Fruit fly (Drosophila melanogaster) whole organism, pupa: Measurements from ENCODE around the gene Ipo9.

Experiments
- CG10348 ChIP-seq: fragments of 200-800 bp; sonication (Bioruptor generic); IDR thresholded peaks from 2 replicates; pipeline ENCODE4 v1.3.6; 2022; ENCODE audit warnings: missing biosample characterization, missing genetic modification characterization
- CG12605 ChIP-seq: fragments of 200-800 bp; sonication (Bioruptor generic); IDR thresholded peaks from 2 replicates; pipeline ENCODE4 v1.3.6; 2022; ENCODE audit warnings: missing biosample characterization, missing genetic modification characterization
- CG13204 ChIP-seq: fragments of 200-800 bp; sonication (Bioruptor generic); optimal IDR thresholded peaks from 2 replicates; lab custom pipeline; 2018; ENCODE audit warnings: missing biosample characterization, mild to moderate bottlenecking, missing genetic modification characterization, moderate library complexity
- CG14655 ChIP-seq: fragments of 200-800 bp; sonication (Bioruptor generic); optimal IDR thresholded peaks from 3 replicates; lab custom pipeline; 2017; ENCODE audit warnings: mild to moderate bottlenecking, missing biosample characterization, missing genetic modification reagents, missing genetic modification characterization
- CG15710 ChIP-seq: fragments of 200-800 bp; sonication (Bioruptor generic); optimal IDR thresholded peaks from 2 replicates; lab custom pipeline; 2018; ENCODE audit warnings: missing biosample characterization, mild to moderate bottlenecking, missing genetic modification characterization, moderate library complexity
- CG17806 ChIP-seq: fragments of 200-800 bp; sonication (Bioruptor generic); optimal IDR thresholded peaks from 2 replicates; lab custom pipeline; 2018; ENCODE audit warnings: missing biosample characterization, mild to moderate bottlenecking, missing genetic modification characterization, moderate library complexity
- CG32121 ChIP-seq: fragments of 200-800 bp; sonication (Bioruptor generic); IDR thresholded peaks from 2 replicates; pipeline ENCODE4 v1.3.6; 2022; ENCODE audit warnings: missing biosample characterization, missing genetic modification characterization
- CG34367 ChIP-seq: fragments of 200-800 bp; sonication (Bioruptor generic); optimal IDR thresholded peaks from 2 replicates; lab custom pipeline; 2018; ENCODE audit warnings: missing biosample characterization, mild to moderate bottlenecking, missing genetic modification characterization
- CG4496 ChIP-seq: fragments of 200-800 bp; sonication (Bioruptor generic); IDR thresholded peaks from 3 replicates; pipeline ENCODE4 v1.3.6; 2022; ENCODE audit warnings: missing biosample characterization, missing genetic modification characterization
- CG8159 ChIP-seq: fragments of 200-800 bp; sonication (Bioruptor generic); optimal IDR thresholded peaks from 3 replicates; lab custom pipeline; 2018; ENCODE audit warnings: missing biosample characterization, mild to moderate bottlenecking, missing genetic modification characterization, moderate library complexity
- CG8301 ChIP-seq: fragments of 200-800 bp; sonication (Bioruptor generic); optimal IDR thresholded peaks from 2 replicates; lab custom pipeline; 2018; ENCODE audit warnings: missing biosample characterization, mild to moderate bottlenecking, missing genetic modification characterization
- CG9948 ChIP-seq: fragments of 200-800 bp; sonication (Bioruptor generic); optimal IDR thresholded peaks from 2 replicates; lab custom pipeline; 2018; ENCODE audit warnings: missing biosample characterization, mild to moderate bottlenecking, missing genetic modification characterization, moderate library complexity
- D1 ChIP-seq: fragments of 200-800 bp; sonication (Bioruptor generic); optimal IDR thresholded peaks from 2 replicates; lab custom pipeline; 2018; ENCODE audit warnings: missing biosample characterization, mild to moderate bottlenecking, missing genetic modification characterization, moderate library complexity
- EcR ChIP-seq: fragments of 200-800 bp; sonication (Bioruptor generic); optimal IDR thresholded peaks from 3 replicates; lab custom pipeline; 2019; ENCODE audit warnings: missing biosample characterization, missing genetic modification characterization, mild to moderate bottlenecking, moderate library complexity, missing genetic modification reagents
- Ets98B ChIP-seq: fragments of 200-800 bp; sonication (Bioruptor generic); IDR thresholded peaks from 2 replicates; pipeline ENCODE4 v1.3.6; 2022; ENCODE audit warnings: missing biosample characterization, missing genetic modification characterization
- Pif1A ChIP-seq: fragments of 200-800 bp; sonication (Bioruptor generic); optimal IDR thresholded peaks from 3 replicates; lab custom pipeline; 2016; ENCODE audit warnings: missing biosample characterization, missing genetic modification characterization
- Pif1B ChIP-seq: fragments of 200-800 bp; sonication (Bioruptor generic); optimal IDR thresholded peaks from 3 replicates; lab custom pipeline; 2016; ENCODE audit warnings: missing biosample characterization, missing genetic modification characterization
- Snoo ChIP-seq: fragments of 200-800 bp; sonication (Bioruptor generic); optimal IDR thresholded peaks from 3 replicates; lab custom pipeline; 2017; ENCODE audit warnings: missing biosample characterization, mild to moderate bottlenecking, missing genetic modification characterization, inconsistent platforms
- fd96Ca ChIP-seq: fragments of 200-800 bp; sonication (Bioruptor generic); IDR thresholded peaks from 3 replicates; pipeline ENCODE4 v1.3.6; 2022; ENCODE audit warnings: missing biosample characterization, missing genetic modification characterization
- gl ChIP-seq: fragments of 200-800 bp; sonication (Bioruptor generic); optimal IDR thresholded peaks from 2 replicates; lab custom pipeline; 2018; ENCODE audit warnings: missing biosample characterization, mild to moderate bottlenecking, missing genetic modification characterization
- rn ChIP-seq: fragments of 200-800 bp; sonication (Bioruptor generic); IDR thresholded peaks from 2 replicates; pipeline ENCODE4 v1.3.6; 2022; ENCODE audit warnings: missing biosample characterization, missing genetic modification characterization

The Ipo9 gene

DNA sequence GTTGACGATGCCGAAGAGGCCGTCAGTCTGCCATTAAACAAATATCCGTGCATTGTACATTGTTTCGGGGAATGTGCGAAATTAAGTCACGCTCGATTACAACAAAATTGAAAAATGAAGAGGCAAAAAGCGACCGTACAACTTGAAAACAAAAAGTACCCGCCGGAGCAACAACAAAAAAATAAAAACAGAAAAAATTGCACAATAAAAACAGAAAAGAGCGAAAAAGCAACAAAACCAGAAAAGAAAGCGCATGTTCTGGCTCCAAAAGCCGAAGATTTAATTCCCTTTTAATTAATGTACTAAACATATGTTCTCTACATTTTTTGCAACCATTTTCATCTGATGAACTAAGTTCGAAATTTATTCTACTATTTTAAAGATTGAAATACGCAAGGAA is 44.2 kb downstream of the Ipo9 start:
- TF ChIP-seq Ets98B (GFP tag; lab: Robert Waterston, UW): no peak
- TF ChIP-seq gl: no peak
- TF ChIP-seq fd96Ca (GFP tag; lab: Robert Waterston, UW): no peak
- TF ChIP-seq CG14655: no peak
- TF ChIP-seq CG34367 (tag; lab: Kevin White, UChicago): no peak
- peak; percentile 28 for TF ChIP-seq CG15710 (tag; lab: Kevin White, UChicago)
- TF ChIP-seq CG32121: no peak
- TF ChIP-seq Pif1A (GFP tag; lab: Kevin White, UChicago): peak; percentile 36
- peak; percentile 39 for TF ChIP-seq CG8159 (tag; lab: Kevin White, UChicago)
- no peak for TF ChIP-seq CG10348
- no peak for TF ChIP-seq CG13204 (GFP tag; lab: Kevin White, UChicago)
- no peak for TF ChIP-seq CG8301
- TF ChIP-seq CG12605 (GFP tag; lab: Robert Waterston, UW): no peak
- TF ChIP-seq CG17806 (tag; lab: Kevin White, UChicago): no peak
- TF ChIP-seq CG9948 (tag; lab: Kevin White, UChicago): no peak
- peak; percentile 58 for TF ChIP-seq Snoo (tag; lab: Kevin White, UChicago)

dm6 chr3R:11457286-11457685 is 45.0 kb downstream of the Ipo9 start:
- no peak for TF ChIP-seq fd96Ca (GFP tag; lab: Robert Waterston, UW)
- TF ChIP-seq Ets98B (GFP tag; lab: Robert Waterston, UW): no peak

DNA sequence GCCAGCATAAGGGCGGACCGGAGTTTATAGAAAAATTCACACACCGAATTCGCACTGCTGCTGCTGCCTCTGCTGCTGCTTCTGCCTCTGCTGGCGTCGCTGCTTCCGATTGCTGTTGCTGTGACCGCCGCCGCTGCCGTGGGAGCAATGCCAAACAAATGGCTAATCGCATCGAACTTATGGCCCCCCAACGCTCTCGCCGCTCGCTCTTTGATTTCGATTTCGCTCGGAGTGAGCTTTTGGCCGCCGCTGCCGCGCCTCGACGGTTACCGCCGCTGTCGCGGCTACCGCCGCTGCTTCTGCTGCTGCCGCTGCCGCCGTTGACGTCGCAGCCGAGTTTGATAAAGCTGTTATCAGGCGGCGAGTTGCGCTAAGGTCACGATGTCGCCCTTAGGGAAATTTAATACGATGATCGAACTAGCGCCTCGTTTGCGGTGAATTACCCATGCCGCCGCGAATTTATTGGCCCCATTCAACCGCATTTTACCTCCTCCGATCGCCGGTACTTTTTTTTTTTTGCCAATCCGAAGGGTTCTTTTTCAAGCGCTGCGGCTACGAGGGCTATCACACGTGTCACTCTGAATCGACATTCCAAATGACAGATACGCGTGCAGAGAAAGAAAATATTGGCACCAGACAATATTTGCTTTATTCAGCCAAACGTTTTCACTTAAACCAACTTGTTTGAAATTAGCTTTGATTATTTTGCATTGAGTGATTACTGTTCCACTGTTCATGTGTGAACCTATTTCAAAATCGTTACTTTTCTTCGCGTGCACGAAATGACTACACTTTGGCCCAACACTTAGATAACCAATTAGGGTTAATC is 45.9 kb downstream of the Ipo9 start:
- no peak for TF ChIP-seq Pif1B
- TF ChIP-seq CG17806 (tag; lab: Kevin White, UChicago): no peak
- TF ChIP-seq fd96Ca (GFP tag; lab: Robert Waterston, UW): 0 out of 3 replicates have a peak, but pooled peaks have one; percentile 16
- no peak for TF ChIP-seq CG8159 (tag; lab: Kevin White, UChicago)
- TF ChIP-seq gl: no peak
- TF ChIP-seq CG10348: no peak
- no peak for TF ChIP-seq Ets98B (GFP tag; lab: Robert Waterston, UW)

DNA sequence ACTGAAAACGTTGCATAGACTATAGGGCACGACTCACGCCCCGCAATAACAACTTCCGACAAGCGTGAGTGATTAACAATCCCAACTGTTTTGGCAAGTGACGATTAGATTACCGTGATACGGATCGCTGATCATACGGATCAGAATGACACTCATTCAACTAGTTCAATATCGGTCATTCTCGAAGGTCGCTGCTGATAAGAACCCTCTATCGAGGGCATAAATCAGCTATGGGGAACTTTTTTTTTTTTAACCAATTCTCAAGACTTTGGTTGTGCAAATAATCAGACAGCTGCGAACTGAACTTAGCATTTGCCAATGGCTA is 46.5 kb downstream of the Ipo9 start:
- TF ChIP-seq CG32121: no peak
- no peak for TF ChIP-seq Ets98B (GFP tag; lab: Robert Waterston, UW)
- no peak for TF ChIP-seq CG4496 (GFP tag; lab: Robert Waterston, UW)
- TF ChIP-seq CG12605 (GFP tag; lab: Robert Waterston, UW): no peak
- no peak for TF ChIP-seq CG15710 (tag; lab: Kevin White, UChicago)
- no peak for TF ChIP-seq CG34367 (tag; lab: Kevin White, UChicago)
- no peak for TF ChIP-seq D1 (tag; lab: Kevin White, UChicago)
- TF ChIP-seq EcR (GFP tag; lab: Kevin White, UChicago): no peak
- TF ChIP-seq CG8301: no peak
- no peak for TF ChIP-seq fd96Ca (GFP tag; lab: Robert Waterston, UW)
- TF ChIP-seq CG10348: no peak
- TF ChIP-seq rn (GFP tag; lab: Robert Waterston, UW): no peak

DNA sequence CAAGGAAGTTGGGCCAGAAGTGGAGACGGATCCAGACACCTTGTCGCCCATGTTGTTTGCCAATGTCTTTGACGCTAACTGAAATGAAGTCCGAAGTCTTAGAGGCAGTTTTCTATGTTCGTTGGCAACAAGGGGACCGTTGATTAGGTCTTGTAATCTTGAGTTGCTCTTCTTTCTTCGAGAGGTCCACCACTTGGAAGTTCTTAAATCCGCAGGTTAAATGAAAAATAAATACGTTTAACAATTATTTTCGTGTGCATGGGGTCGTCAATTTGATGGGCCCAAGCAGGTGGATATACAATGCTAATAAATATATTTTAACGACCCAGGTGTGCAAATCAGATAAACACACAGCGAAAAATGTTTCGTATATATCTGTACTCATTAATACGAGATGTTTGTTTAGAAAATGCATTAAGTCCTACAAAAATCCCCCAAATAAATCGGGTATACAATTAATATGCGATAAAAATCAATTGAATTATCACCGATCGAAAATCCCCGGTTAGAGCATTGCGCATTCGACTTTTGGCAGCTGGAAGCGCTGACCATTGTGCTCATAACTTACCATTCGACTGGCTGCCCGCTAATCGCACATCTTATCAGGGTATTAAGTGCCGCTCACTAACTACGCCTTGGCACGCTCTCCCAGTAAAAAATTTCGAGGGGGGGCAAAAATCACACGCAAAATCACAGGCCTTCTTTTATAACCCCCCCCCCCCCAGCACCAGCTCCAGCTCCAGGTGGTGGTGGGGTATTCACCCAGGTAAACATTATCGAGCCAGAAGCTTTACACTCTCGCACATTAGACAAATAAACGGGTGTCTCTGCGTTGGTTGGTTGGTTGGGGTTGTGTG is 48.4 kb downstream of the Ipo9 start, which contains the start of gene PGRP-LB:
Gene PGRP-LB, minus strand, starts transcription at position 51 of the 857 bp plus-strand sequence.
- no peak for TF ChIP-seq EcR (GFP tag; lab: Kevin White, UChicago)
- no peak for TF ChIP-seq Snoo (tag; lab: Kevin White, UChicago)
- TF ChIP-seq Ets98B (GFP tag; lab: Robert Waterston, UW): no peak
- TF ChIP-seq rn (GFP tag; lab: Robert Waterston, UW): no peak
- no peak for TF ChIP-seq CG10348
- no peak for TF ChIP-seq CG15710 (tag; lab: Kevin White, UChicago)
- no peak for TF ChIP-seq CG8301
- no peak for TF ChIP-seq CG34367 (tag; lab: Kevin White, UChicago)
- no peak for TF ChIP-seq CG12605 (GFP tag; lab: Robert Waterston, UW)
- TF ChIP-seq CG17806 (tag; lab: Kevin White, UChicago): no peak
- TF ChIP-seq Pif1B: no peak
- no peak for TF ChIP-seq CG32121
- no peak for TF ChIP-seq CG14655
- no peak for TF ChIP-seq Pif1A (GFP tag; lab: Kevin White, UChicago)
